Worm (Caenorhabditis elegans): ENCODE data around the gene aqp-4.
A peak's percentile ranks its signal among the peaks of the same experiment; 100 is the strongest.

Gene aqp-4

DNA sequence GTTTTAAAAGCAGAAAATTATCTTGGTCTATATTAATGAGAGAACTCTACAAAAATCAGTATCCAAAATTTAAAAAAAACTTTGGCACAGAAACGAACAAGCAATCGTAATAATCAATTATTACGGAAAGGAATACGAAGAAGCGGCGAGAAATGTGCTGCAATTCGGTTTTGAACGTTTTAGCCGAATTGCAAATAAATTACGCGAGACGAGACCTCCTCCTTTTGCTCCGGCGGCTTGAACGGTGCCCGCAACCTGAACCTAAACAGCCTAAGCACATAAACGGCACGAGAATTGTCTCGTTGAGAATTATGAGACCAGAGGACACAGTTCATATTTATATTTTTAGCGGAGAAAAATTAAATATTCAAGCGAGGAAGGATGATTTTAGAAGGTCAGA, 48.0 kb upstream of the aqp-4 start (continued):
- TF ChIP-seq hsf-1 (GFP tag; IDR thresholded peaks at IDR 0.05) (peak; percentile 44; the same call in 1 of the 2 replicates), ccch-3 (GFP tag; optimal IDR thresholded peaks at IDR 0.05) (no peak), nhr-90 (tag; optimal IDR thresholded peaks at IDR 0.05) (no peak)

DNA sequence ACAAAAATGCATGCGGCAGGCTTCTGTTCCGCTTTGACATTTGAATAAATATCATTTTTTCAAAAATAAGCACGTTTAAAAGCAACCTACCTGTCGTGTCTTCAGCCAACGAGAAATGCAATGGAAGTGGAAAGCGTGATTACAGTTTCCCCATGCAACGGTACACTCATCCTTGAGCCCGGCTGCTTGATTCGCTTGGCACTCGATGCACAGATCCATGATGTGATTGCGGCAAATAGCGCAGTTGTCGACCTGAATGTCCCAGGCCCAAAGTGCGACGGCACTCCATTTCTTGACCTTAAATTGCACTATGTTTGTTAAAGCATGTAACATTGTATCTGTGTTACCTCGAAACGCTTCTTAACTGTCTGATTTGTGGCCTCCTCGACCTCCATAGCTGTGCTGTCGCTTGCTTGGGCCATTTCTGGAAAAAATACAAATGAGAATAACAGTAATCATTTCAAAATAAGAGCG, 47.2 kb upstream of the aqp-4 start, which contains the start of gene rbx-1:
Gene rbx-1 (minus strand): TSS at position 424 of the 474 bp plus-strand sequence.
- TF ChIP-seq nfya-2 (GFP tag; IDR thresholded peaks at IDR 0.05) (no peak), mes-4 (tag; optimal IDR thresholded peaks at IDR 0.05) (no peak)

DNA sequence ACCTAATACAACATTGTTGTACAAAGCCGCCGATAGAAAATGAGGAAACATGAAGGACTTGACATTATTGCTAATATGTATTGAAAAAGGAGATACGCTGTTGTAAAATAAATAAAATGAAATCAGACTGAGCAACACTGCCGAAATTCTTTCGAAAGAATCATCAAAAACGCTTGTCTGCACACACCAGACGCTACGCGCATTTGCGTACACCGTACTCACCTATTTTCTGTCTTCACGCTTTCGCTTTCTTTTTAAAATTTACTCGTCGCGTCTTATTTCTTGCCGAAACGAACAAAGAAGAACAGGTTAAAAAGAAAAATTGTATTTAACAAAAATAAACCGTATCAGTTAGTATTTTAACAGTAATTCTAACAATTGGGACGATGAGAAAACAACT, 46.6 kb upstream of the aqp-4 start:
- TF ChIP-seq lin-40 (tag; optimal IDR thresholded peaks at IDR 0.05), result no peak
- no peak for TF ChIP-seq ceh-100 (GFP tag; IDR thresholded peaks at IDR 0.05)
- no peak for TF ChIP-seq ama-1 (optimal IDR thresholded peaks at IDR 0.05)
- TF ChIP-seq ama-1 (GFP tag; optimal IDR thresholded peaks at IDR 0.05), result no peak
- no peak for TF ChIP-seq cebp-1 (GFP tag; IDR thresholded peaks at IDR 0.05)
- TF ChIP-seq cebp-1 (tag; optimal IDR thresholded peaks at IDR 0.05), result no peak
- no peak for TF ChIP-seq sdz-38 (tag; optimal IDR thresholded peaks at IDR 0.05)
- no peak for TF ChIP-seq ZK185.1 (tag; optimal IDR thresholded peaks at IDR 0.05; ENCODE audit: poor library complexity, severe bottlenecking)
- peak; percentile 57 for TF ChIP-seq lsl-1 (GFP tag; optimal IDR thresholded peaks at IDR 0.05)
- no peak for TF ChIP-seq Y53G8AR.9 (GFP tag; conservative IDR thresholded peaks at IDR 0.05)
- TF ChIP-seq tbx-9 (tag; optimal IDR thresholded peaks at IDR 0.05; ENCODE audit: borderline replicate concordance), result no peak
- peak; percentile 49; the same call in 1 of the 2 replicates for TF ChIP-seq madf-6 (GFP tag; IDR thresholded peaks at IDR 0.05)
- no peak for TF ChIP-seq hlh-12 (tag; optimal IDR thresholded peaks at IDR 0.05)
- no peak for TF ChIP-seq nfya-2 (GFP tag; IDR thresholded peaks at IDR 0.05)
- TF ChIP-seq F23B12.7 (tag; optimal IDR thresholded peaks at IDR 0.05; ENCODE audit: insufficient read depth), result peak; percentile 38
- no peak for TF ChIP-seq nhr-90 (tag; optimal IDR thresholded peaks at IDR 0.05)
- no peak for TF ChIP-seq nhr-80 (tag; optimal IDR thresholded peaks at IDR 0.05)
- TF ChIP-seq ets-4 (GFP tag; optimal IDR thresholded peaks at IDR 0.05), result no peak
- TF ChIP-seq lag-1 (GFP tag; IDR thresholded peaks at IDR 0.05), result no peak
- TF ChIP-seq lin-26 (GFP tag; IDR thresholded peaks at IDR 0.05), result no peak
- TF ChIP-seq snpc-1.1 (tag; optimal IDR thresholded peaks at IDR 0.05; ENCODE audit: insufficient read depth), result no peak
- TF ChIP-seq akir-1 (GFP tag; optimal IDR thresholded peaks at IDR 0.05), result no peak
- TF ChIP-seq T07F8.4 (tag; optimal IDR thresholded peaks at IDR 0.05), result no peak
- peak; percentile 12 for TF ChIP-seq ztf-18 (tag; optimal IDR thresholded peaks at IDR 0.05)
- TF ChIP-seq ztf-25 (GFP tag; IDR thresholded peaks at IDR 0.05), result no peak
- TF ChIP-seq efl-1 (GFP tag; optimal IDR thresholded peaks at IDR 0.05), result no peak
- no peak for TF ChIP-seq snpc-1.3 (tag; optimal IDR thresholded peaks at IDR 0.05; ENCODE audit: insufficient read depth)
- TF ChIP-seq dox-1 (GFP tag; IDR thresholded peaks at IDR 0.05), result no peak
- no peak for TF ChIP-seq madf-3 (GFP tag; IDR thresholded peaks at IDR 0.05)
- no peak for TF ChIP-seq dpl-1 (GFP tag; optimal IDR thresholded peaks at IDR 0.05)
- no peak for TF ChIP-seq B0336.3 (GFP tag; IDR thresholded peaks at IDR 0.05)
- no peak for TF ChIP-seq nhr-179 (tag; optimal IDR thresholded peaks at IDR 0.05)
- TF ChIP-seq let-526 (GFP tag; IDR thresholded peaks at IDR 0.05), result no peak
- peak; percentile 4 for TF ChIP-seq tbp1 (GFP tag; optimal IDR thresholded peaks at IDR 0.05)
- TF ChIP-seq hrde-1 (tag; optimal IDR thresholded peaks at IDR 0.05; ENCODE audit: borderline replicate concordance), result no peak
- TF ChIP-seq Y56A3A.18 (GFP tag; IDR thresholded peaks at IDR 0.05), result no peak
- no peak for TF ChIP-seq hlh-26 (GFP tag; conservative IDR thresholded peaks at IDR 0.05)
- TF ChIP-seq hmg-1.2 (GFP tag; IDR thresholded peaks at IDR 0.05), result peak; percentile 41; the same call in 1 of the 2 replicates
- no peak for TF ChIP-seq chd-7 (tag; optimal IDR thresholded peaks at IDR 0.05)
- TF ChIP-seq nfyb-1 (GFP tag; IDR thresholded peaks at IDR 0.05), result no peak

All from whole organism, young adult.